Fruit fly (Drosophila melanogaster): ENCODE results near the gene cv-d.

DNA sequence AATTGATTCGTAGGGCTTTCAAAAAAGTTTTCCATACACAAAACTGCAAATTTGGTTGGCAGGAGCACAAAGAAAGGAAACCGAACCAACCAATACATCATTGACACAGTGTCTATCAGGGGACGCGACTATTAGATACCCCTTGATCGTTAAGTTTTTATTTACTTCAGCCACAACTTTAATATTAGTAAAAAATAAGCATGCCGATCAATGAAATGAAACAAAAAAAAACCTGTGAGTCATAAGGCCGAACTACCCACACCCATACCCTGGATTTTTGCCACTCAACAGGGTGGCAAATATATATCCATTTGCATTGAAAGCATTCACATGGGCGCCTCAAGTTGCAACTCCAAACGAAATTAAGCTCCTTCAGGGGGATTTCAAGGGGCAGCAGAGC is 37.1 kb downstream of the cv-d start:
- TF ChIP-seq gl (tag; optimal IDR thresholded peaks at IDR 0.05): no peak
- no peak for TF ChIP-seq EcR (GFP tag; optimal IDR thresholded peaks at IDR 0.05)
- TF ChIP-seq CG34367 (tag; optimal IDR thresholded peaks at IDR 0.05): no peak
- TF ChIP-seq CG9948 (tag; optimal IDR thresholded peaks at IDR 0.05): peak; percentile 19
- TF ChIP-seq Ets98B (GFP tag; IDR thresholded peaks at IDR 0.05): peak; percentile 64
- TF ChIP-seq Snoo (tag; optimal IDR thresholded peaks at IDR 0.05): no peak
- no peak for TF ChIP-seq CG10348 (GFP tag; IDR thresholded peaks at IDR 0.05)
- no peak for TF ChIP-seq D1 (tag; optimal IDR thresholded peaks at IDR 0.05)
- peak; percentile 54; the same call in 1 of the 3 replicates for TF ChIP-seq fd96Ca (GFP tag; IDR thresholded peaks at IDR 0.05)
- TF ChIP-seq CG13204 (GFP tag; optimal IDR thresholded peaks at IDR 0.05): no peak
- no peak for TF ChIP-seq CG8159 (tag; optimal IDR thresholded peaks at IDR 0.05)
- peak; percentile 23 for TF ChIP-seq CG17806 (tag; optimal IDR thresholded peaks at IDR 0.05)

All from whole organism, pupa.